Worm (Caenorhabditis elegans): ENCODE data around the gene ref-2.

- TF ChIP-seq tab-1 (GFP tag; IDR thresholded peaks at IDR 0.05): no peak
- no peak for TF ChIP-seq ztf-23 (GFP tag; IDR thresholded peaks at IDR 0.05)
- TF ChIP-seq T22C8.4 (GFP tag; IDR thresholded peaks at IDR 0.05): no peak
- TF ChIP-seq flt-1 (GFP tag; IDR thresholded peaks at IDR 0.05): no peak
- TF ChIP-seq med-1 (GFP tag; optimal IDR thresholded peaks at IDR 0.05; ENCODE audit: insufficient read depth): no peak
- TF ChIP-seq klf-2 (GFP tag; conservative IDR thresholded peaks at IDR 0.05): no peak
- TF ChIP-seq ztf-29 (GFP tag; IDR thresholded peaks at IDR 0.05): no peak
- no peak for TF ChIP-seq cog-1 (tag; optimal IDR thresholded peaks at IDR 0.05)
Observed at ce11 chrX:7727601-7728000, 16.4 kb upstream of the ref-2 start, which contains the start of gene vit-1.
